Fruit fly (Drosophila melanogaster) whole organism, embryonic: ENCODE measurements around the gene NT1.

Experiments used
- Ada2b ChIP-seq: fragments of 200-800 bp; sonication (Bioruptor generic); IDR thresholded peaks from 2 replicates; pipeline ENCODE4 v1.3.6; 2022; ENCODE audit warnings: missing biosample characterization, missing genetic modification characterization
- Adf1 ChIP-seq: fragments of 200-800 bp; sonication (Bioruptor generic); IDR thresholded peaks from 2 replicates; pipeline ENCODE4 v1.3.6; 2022; ENCODE audit warnings: missing biosample characterization, missing genetic modification characterization
- Aef1 ChIP-seq: fragments of 200-800 bp; sonication (Bioruptor generic); IDR thresholded peaks from 3 replicates; pipeline ENCODE4 v1.3.6; 2022; ENCODE audit warnings: missing biosample characterization, missing genetic modification characterization
- Bgb ChIP-seq: fragments of 200-800 bp; sonication (Bioruptor generic); IDR thresholded peaks from 2 replicates; pipeline ENCODE4 v1.3.6; 2022; ENCODE audit warnings: missing biosample characterization, missing genetic modification characterization; ENCODE audit not compliant: partially characterized antibody
- CG10267 ChIP-seq: fragments of 200-800 bp; sonication (Bioruptor generic); optimal IDR thresholded peaks from 2 replicates; lab custom pipeline; 2018; ENCODE audit warnings: missing biosample characterization, mild to moderate bottlenecking, missing genetic modification characterization, moderate library complexity
- CG10565 ChIP-seq: fragments of 200-800 bp; sonication (Bioruptor generic); optimal IDR thresholded peaks from 3 replicates; lab custom pipeline; 2016; ENCODE audit warnings: missing biosample characterization, mild to moderate bottlenecking, missing genetic modification characterization
- CG10654 ChIP-seq: fragments of 200-800 bp; sonication (Bioruptor generic); optimal IDR thresholded peaks from 2 replicates; lab custom pipeline; 2016; ENCODE audit warnings: missing biosample characterization, missing genetic modification characterization
- CG10979 ChIP-seq: fragments of 200-800 bp; sonication (Bioruptor generic); optimal IDR thresholded peaks from 2 replicates; lab custom pipeline; 2018; ENCODE audit warnings: missing biosample characterization, mild to moderate bottlenecking, missing genetic modification characterization, moderate library complexity
- CG11085 ChIP-seq: fragments of 200-800 bp; sonication (Bioruptor generic); IDR thresholded peaks from 2 replicates; pipeline ENCODE4 v1.3.6; 2022; ENCODE audit warnings: missing biosample characterization, missing genetic modification characterization
- CG11456 ChIP-seq: fragments of 200-800 bp; sonication (Bioruptor generic); IDR thresholded peaks from 3 replicates; pipeline ENCODE4 v1.3.6; 2022; ENCODE audit warnings: missing biosample characterization, missing genetic modification characterization
- CG11560 ChIP-seq: fragments of 200-800 bp; sonication (Bioruptor generic); IDR thresholded peaks from 3 replicates; pipeline ENCODE4 v1.3.6; 2022; ENCODE audit warnings: missing biosample characterization, missing genetic modification characterization
- CG12299 ChIP-seq: fragments of 200-800 bp; sonication (Bioruptor generic); optimal IDR thresholded peaks from 2 replicates; lab custom pipeline; 2018; ENCODE audit warnings: missing biosample characterization, mild to moderate bottlenecking, missing genetic modification characterization
- CG15011 ChIP-seq: fragments of 200-800 bp; sonication (Bioruptor generic); optimal IDR thresholded peaks from 3 replicates; lab custom pipeline; 2018; ENCODE audit warnings: missing biosample characterization, mild to moderate bottlenecking, missing genetic modification characterization
- CG15073 ChIP-seq: fragments of 200-800 bp; sonication (Bioruptor generic); optimal IDR thresholded peaks from 2 replicates; lab custom pipeline; 2016; ENCODE audit warnings: missing biosample characterization, missing genetic modification characterization
- CG1602 ChIP-seq: fragments of 200-800 bp; sonication (Bioruptor generic); optimal IDR thresholded peaks from 3 replicates; lab custom pipeline; 2016; ENCODE audit warnings: missing biosample characterization, missing genetic modification characterization
- CG1603 ChIP-seq: fragments of 200-800 bp; sonication (Bioruptor generic); optimal IDR thresholded peaks from 2 replicates; lab custom pipeline; 2019; ENCODE audit warnings: missing biosample characterization, mild to moderate bottlenecking, missing genetic modification characterization, moderate library complexity
- CG1832 ChIP-seq: fragments of 200-800 bp; sonication (Bioruptor generic); optimal IDR thresholded peaks from 2 replicates; lab custom pipeline; 2017; ENCODE audit warnings: missing biosample characterization, mild to moderate bottlenecking, missing genetic modification characterization, inconsistent platforms
- CG2712 ChIP-seq: fragments of 200-800 bp; optimal IDR thresholded peaks from 3 replicates; lab custom pipeline; 2019; ENCODE audit warnings: missing biosample characterization, mild to moderate bottlenecking, missing genetic modification characterization, moderate library complexity
- CG2875 ChIP-seq: fragments of 200-800 bp; sonication (Bioruptor generic); optimal IDR thresholded peaks from 2 replicates; lab custom pipeline; 2017; ENCODE audit warnings: missing biosample characterization, mild to moderate bottlenecking, missing genetic modification characterization, missing genetic modification reagents
- CG3065 ChIP-seq: fragments of 200-800 bp; sonication (Bioruptor generic); optimal IDR thresholded peaks from 2 replicates; lab custom pipeline; 2016; ENCODE audit warnings: missing biosample characterization, missing genetic modification characterization
- CG31365 ChIP-seq: fragments of 200-800 bp; sonication (Bioruptor generic); optimal IDR thresholded peaks from 2 replicates; lab custom pipeline; 2018; ENCODE audit warnings: missing biosample characterization, mild to moderate bottlenecking, missing genetic modification characterization
- CG31441 ChIP-seq: fragments of 200-800 bp; sonication (Bioruptor generic); IDR thresholded peaks from 2 replicates; pipeline ENCODE4 v1.3.6; 2022; ENCODE audit warnings: missing biosample characterization, missing genetic modification characterization
- CG32532 ChIP-seq: fragments of 200-800 bp; sonication (Bioruptor generic); IDR thresholded peaks from 2 replicates; pipeline ENCODE4 v1.3.6; 2022; ENCODE audit warnings: missing biosample characterization, missing genetic modification characterization
- CG32767 ChIP-seq: fragments of 200-800 bp; sonication (Bioruptor generic); IDR thresholded peaks from 2 replicates; pipeline ENCODE4 v1.3.6; 2022; ENCODE audit warnings: missing biosample characterization, missing genetic modification characterization
- CG34422 ChIP-seq: fragments of 200-800 bp; sonication (Bioruptor generic); IDR thresholded peaks from 3 replicates; pipeline ENCODE4 v1.3.6; 2022; ENCODE audit warnings: missing biosample characterization, missing genetic modification characterization
- CG4404 ChIP-seq: fragments of 200-800 bp; sonication (Bioruptor generic); IDR thresholded peaks from 2 replicates; pipeline ENCODE4 v1.3.6; 2022; ENCODE audit warnings: missing biosample characterization, missing genetic modification characterization
- CG4617 ChIP-seq: fragments of 200-800 bp; sonication (Bioruptor generic); optimal IDR thresholded peaks from 3 replicates; lab custom pipeline; 2016; ENCODE audit warnings: missing biosample characterization, missing genetic modification characterization, borderline replicate concordance
- CG6175 ChIP-seq: fragments of 200-800 bp; sonication (Bioruptor generic); IDR thresholded peaks from 3 replicates; pipeline ENCODE4 v1.3.6; 2022; ENCODE audit warnings: missing biosample characterization, missing genetic modification characterization
- CG7987 ChIP-seq: fragments of 200-800 bp; sonication (Bioruptor generic); optimal IDR thresholded peaks from 2 replicates; lab custom pipeline; 2018; ENCODE audit warnings: missing biosample characterization, mild to moderate bottlenecking, missing genetic modification characterization, moderate library complexity
- CG8359 ChIP-seq: fragments of 200-800 bp; sonication (Bioruptor generic); optimal IDR thresholded peaks from 2 replicates; lab custom pipeline; 2017; ENCODE audit warnings: missing biosample characterization, mild to moderate bottlenecking, missing genetic modification characterization, borderline replicate concordance
- CG8388 ChIP-seq: fragments of 200-800 bp; sonication (Bioruptor generic); optimal IDR thresholded peaks from 2 replicates; lab custom pipeline; 2019; ENCODE audit warnings: missing biosample characterization, mild to moderate bottlenecking, missing genetic modification characterization, moderate library complexity
- CHES-1-like ChIP-seq: fragments of 200-800 bp; sonication (Bioruptor generic); optimal IDR thresholded peaks from 2 replicates; lab custom pipeline; 2016; ENCODE audit warnings: missing biosample characterization, missing genetic modification characterization
- CrebB ChIP-seq: fragments of 200-800 bp; sonication (Bioruptor generic); optimal IDR thresholded peaks from 3 replicates; lab custom pipeline; 2018; ENCODE audit warnings: missing biosample characterization, mild to moderate bottlenecking, missing genetic modification characterization
- GATAe ChIP-seq: fragments of 200-800 bp; sonication (Bioruptor generic); conservative IDR thresholded peaks from 2 replicates; pipeline ENCODE4 v1.3.6; 2022; ENCODE audit warnings: missing biosample characterization, missing genetic modification characterization
- HLH4C ChIP-seq: fragments of 200-800 bp; sonication (Bioruptor generic); IDR thresholded peaks from 3 replicates; pipeline ENCODE4 v1.3.6; 2022; ENCODE audit warnings: missing biosample characterization, missing genetic modification characterization; ENCODE audit not compliant: partially characterized antibody
- NK7.1 ChIP-seq: fragments of 200-800 bp; sonication (Bioruptor generic); optimal IDR thresholded peaks from 3 replicates; lab custom pipeline; 2016; ENCODE audit warnings: missing biosample characterization, missing genetic modification characterization
- Scr ChIP-seq: fragments of 200-800 bp; sonication (Bioruptor generic); IDR thresholded peaks from 2 replicates; pipeline ENCODE4 v1.3.6; 2022; ENCODE audit warnings: missing biosample characterization, missing genetic modification characterization; ENCODE audit not compliant: partially characterized antibody
- Tbp ChIP-seq: fragments of >200 bp; optimal IDR thresholded peaks from 2 replicates; lab custom pipeline; 2018; ENCODE audit warnings: missing biosample characterization, missing genetic modification characterization
- ab ChIP-seq: fragments of 200-800 bp; sonication (Bioruptor generic); optimal IDR thresholded peaks from 2 replicates; lab custom pipeline; 2016; ENCODE audit warnings: missing biosample characterization, missing genetic modification characterization
- cad ChIP-seq: fragments of >200 bp; optimal IDR thresholded peaks from 2 replicates; lab custom pipeline; 2017; ENCODE audit warnings: missing biosample characterization, missing genetic modification characterization
- crol ChIP-seq: fragments of 200-800 bp; sonication (Bioruptor generic); IDR thresholded peaks from 2 replicates; pipeline ENCODE4 v1.3.6; 2022; ENCODE audit warnings: missing biosample characterization, missing genetic modification characterization
- crp ChIP-seq, 2 experiments: fragments of 200-800 bp; sonication (Bioruptor generic); optimal IDR thresholded peaks; 2 replicates in 1 of 2; 3 replicates in 1 of 2; lab custom pipeline; 2017; ENCODE audit warnings: missing biosample characterization in 2 of 2, missing genetic modification characterization in 2 of 2, mild to moderate bottlenecking in 1 of 2, moderate library complexity in 1 of 2
- dpn ChIP-seq, 2 experiments: fragments of 200-800 bp; sonication (Bioruptor generic); optimal IDR thresholded peaks; 3 replicates each; lab custom pipeline; 2016; ENCODE audit warnings: missing biosample characterization in 2 of 2, missing genetic modification characterization in 2 of 2
- ftz-f1 ChIP-seq: fragments of 200-800 bp; sonication (Bioruptor generic); optimal IDR thresholded peaks from 2 replicates; lab custom pipeline; 2016; ENCODE audit warnings: missing biosample characterization, missing genetic modification characterization
- her ChIP-seq: fragments of 200-800 bp; sonication (Bioruptor generic); optimal IDR thresholded peaks from 2 replicates; lab custom pipeline; 2016; ENCODE audit warnings: missing biosample characterization, missing genetic modification characterization
- mld ChIP-seq: fragments of 200-800 bp; sonication (Bioruptor generic); IDR thresholded peaks from 3 replicates; pipeline ENCODE4 v1.3.6; 2022; ENCODE audit warnings: missing biosample characterization, missing genetic modification characterization; ENCODE audit not compliant: partially characterized antibody
- p53 ChIP-seq: fragments of 200-800 bp; sonication (Bioruptor generic); optimal IDR thresholded peaks from 2 replicates; lab custom pipeline; 2016; ENCODE audit warnings: missing biosample characterization, missing genetic modification characterization
- sob ChIP-seq: fragments of 200-800 bp; sonication (Bioruptor generic); IDR thresholded peaks from 2 replicates; pipeline ENCODE4 v1.3.6; 2022; ENCODE audit warnings: missing biosample characterization, missing genetic modification characterization
- sug ChIP-seq: fragments of 200-800 bp; optimal IDR thresholded peaks from 2 replicates; lab custom pipeline; 2019; ENCODE audit warnings: missing biosample characterization, mild to moderate bottlenecking, missing genetic modification characterization, moderate library complexity

NT1 gene

DNA sequence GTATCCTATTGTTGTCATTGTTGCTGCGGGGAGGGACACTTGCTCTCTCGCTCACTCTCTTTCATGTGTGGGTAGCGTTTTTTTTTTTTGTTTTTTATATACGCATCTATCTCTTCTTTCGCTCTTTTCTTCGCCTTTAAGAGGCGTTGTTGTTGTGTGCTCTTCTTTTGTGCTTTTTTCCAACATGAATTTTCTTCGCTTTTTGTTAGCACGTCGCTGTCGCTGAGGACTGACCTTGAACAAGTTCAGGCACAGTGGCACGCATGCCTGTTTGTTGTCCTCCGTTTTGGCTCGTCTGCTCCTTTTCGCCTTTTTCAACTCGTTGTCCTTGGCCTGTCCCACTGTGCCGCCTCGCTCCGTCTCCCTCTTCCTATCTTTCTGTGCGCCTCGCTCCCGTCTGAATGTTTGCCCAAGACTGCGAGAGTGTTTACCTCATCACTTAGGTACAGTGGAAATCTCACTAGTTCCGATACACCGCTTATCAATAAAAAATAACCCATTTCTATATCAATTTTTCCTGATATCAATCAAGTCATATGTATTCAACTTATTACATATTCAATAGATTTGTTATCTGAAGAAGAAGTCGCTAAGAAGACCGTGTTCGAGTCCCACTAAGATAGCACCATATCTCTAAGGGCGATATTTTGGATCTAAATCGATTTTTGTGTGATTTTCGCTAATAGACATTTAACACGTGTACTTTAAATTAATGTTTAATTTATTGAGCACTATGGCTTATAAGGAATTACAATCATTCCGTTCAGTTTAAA, 35.0 kb upstream of the NT1 start (continued):
- TF ChIP-seq her: peak; percentile 56
- no peak for TF ChIP-seq sug
- peak; percentile 64; the same call in 2 of the 3 replicates for TF ChIP-seq CG11456 (GFP tag; lab: Robert Waterston, UW)
- TF ChIP-seq NK7.1 (GFP tag; lab: Kevin White, UChicago): peak; percentile 12
- no peak for TF ChIP-seq crp (GFP tag; optimal IDR thresholded peaks at IDR 0.05; lab: Kevin White, UChicago)
- TF ChIP-seq HLH4C (GFP tag; lab: Robert Waterston, UW): no peak
- TF ChIP-seq CG15073 (GFP tag; lab: Kevin White, UChicago): peak; percentile 14
- TF ChIP-seq CG2875 (GFP tag; lab: Kevin White, UChicago): no peak
- TF ChIP-seq CG10654: no peak
- TF ChIP-seq CG34422 (GFP tag; lab: Robert Waterston, UW): peak; percentile 19; the same call in 1 of the 3 replicates
- TF ChIP-seq CG1603 (tag; lab: Kevin White, UChicago): peak; percentile 6
- peak; percentile 54; the same call in 1 of the 2 replicates for TF ChIP-seq Ada2b
- no peak for TF ChIP-seq mld (GFP tag; lab: Robert Waterston, UW)
- TF ChIP-seq CG3065 (GFP tag; lab: Kevin White, UChicago): no peak
- no peak for TF ChIP-seq CG12299 (tag; lab: Kevin White, UChicago)
- TF ChIP-seq CG11560 (tag; lab: Robert Waterston, UW): no peak
- no peak for TF ChIP-seq CG7987 (GFP tag; lab: Kevin White, UChicago)
- no peak for TF ChIP-seq crol (GFP tag; lab: Robert Waterston, UW)
- no peak for TF ChIP-seq CG31365 (tag; lab: Kevin White, UChicago)
- no peak for TF ChIP-seq CG8359 (GFP tag; lab: Kevin White, UChicago)
- TF ChIP-seq dpn (GFP tag; optimal IDR thresholded peaks at IDR 0.05; lab: Kevin White, UChicago): peak; percentile 40 to 55
- peak; percentile 7 for TF ChIP-seq CG1602 (GFP tag; lab: Kevin White, UChicago)
- no peak; the same call in 2 of the 3 replicates for TF ChIP-seq CG6175 (GFP tag; lab: Robert Waterston, UW)
- TF ChIP-seq CG32767 (GFP tag; lab: Robert Waterston, UW): no peak
- no peak for TF ChIP-seq CG31441
- TF ChIP-seq CG10565 (GFP tag; lab: Kevin White, UChicago): no peak
- no peak for TF ChIP-seq ab (GFP tag; lab: Kevin White, UChicago)
- 0 out of 2 replicates have a peak, but pooled peaks have one; percentile 11 for TF ChIP-seq sob (GFP tag; lab: Robert Waterston, UW)
- no peak for TF ChIP-seq cad
- peak; percentile 80 for TF ChIP-seq CG1832 (GFP tag; lab: Kevin White, UChicago)
- TF ChIP-seq CG15011 (GFP tag; lab: Kevin White, UChicago): no peak
- no peak for TF ChIP-seq Scr (GFP tag; lab: Robert Waterston, UW)
- peak; percentile 27; the same call in 1 of the 3 replicates for TF ChIP-seq Aef1 (GFP tag; lab: Robert Waterston, UW)
- TF ChIP-seq ftz-f1 (GFP tag; lab: Kevin White, UChicago): peak; percentile 97
- peak; percentile 13 for TF ChIP-seq CG10267 (tag; lab: Kevin White, UChicago)
- TF ChIP-seq CrebB (tag; lab: Kevin White, UChicago): no peak
- no peak for TF ChIP-seq CG10979 (tag; lab: Kevin White, UChicago)
- no peak for TF ChIP-seq CG4617 (GFP tag; lab: Kevin White, UChicago)
- TF ChIP-seq Tbp (GFP tag; lab: Kevin White, UChicago): no peak
- TF ChIP-seq GATAe (GFP tag; lab: Robert Waterston, UW): no peak
- TF ChIP-seq Adf1 (GFP tag; lab: Robert Waterston, UW): peak; percentile 58
- peak; percentile 67 for TF ChIP-seq CG32532 (GFP tag; lab: Robert Waterston, UW)
- 0 out of 2 replicates have a peak, but pooled peaks have one; percentile 31 for TF ChIP-seq CG4404
- no peak for TF ChIP-seq p53 (GFP tag; lab: Kevin White, UChicago)
- no peak for TF ChIP-seq CG2712 (tag; lab: Kevin White, UChicago)
- TF ChIP-seq CG8388 (GFP tag; lab: Kevin White, UChicago): no peak
- TF ChIP-seq CHES-1-like (GFP tag; lab: Kevin White, UChicago): peak; percentile 45
- TF ChIP-seq Bgb (GFP tag; lab: Robert Waterston, UW): 0 out of 2 replicates have a peak, but pooled peaks have one; percentile 23
- no peak for TF ChIP-seq CG11085 (GFP tag; lab: Robert Waterston, UW)
